Fruit fly (Drosophila melanogaster): ENCODE results near the gene CG32221.
A peak's percentile ranks its signal among the peaks of the same experiment; 100 is the strongest.

CG32221 gene

dm6 chr3L:19872465-19872883, 38.0 kb downstream of the CG32221 start:
- TF ChIP-seq en (GFP tag; optimal IDR thresholded peaks at IDR 0.05) (no peak), Dp (GFP tag; optimal IDR thresholded peaks at IDR 0.05) (no peak), dmrt99B (tag; optimal IDR thresholded peaks at IDR 0.05) (no peak), CG9797 (GFP tag; optimal IDR thresholded peaks at IDR 0.05) (no peak), ci (GFP tag; IDR thresholded peaks at IDR 0.05) (0 out of 3 replicates have a peak, but pooled peaks have one; percentile 35), CG3847 (GFP tag; IDR thresholded peaks at IDR 0.05) (no peak), Nf-YC (tag; optimal IDR thresholded peaks at IDR 0.05) (no peak), Dref (GFP tag; IDR thresholded peaks at IDR 0.05) (0 out of 2 replicates have a peak, but pooled peaks have one; percentile 25), ac (GFP tag; optimal IDR thresholded peaks at IDR 0.05) (no peak), CG31388 (GFP tag; optimal IDR thresholded peaks at IDR 0.05) (no peak), Bgb (GFP tag; IDR thresholded peaks at IDR 0.05; ENCODE audit: partially characterized antibody) (peak; percentile 30; the same call in 1 of the 2 replicates), crol (GFP tag; IDR thresholded peaks at IDR 0.05) (peak; percentile 94), yki (optimal IDR thresholded peaks at IDR 0.05) (no peak), unc-4 (GFP tag; IDR thresholded peaks at IDR 0.05; ENCODE audit: partially characterized antibody) (no peak), exex (tag; optimal IDR thresholded peaks at IDR 0.05) (peak; percentile 80), Sin3A (optimal IDR thresholded peaks at IDR 0.05) (no peak), CG8944 (GFP tag; optimal IDR thresholded peaks at IDR 0.05) (no peak), Dek (tag; optimal IDR thresholded peaks at IDR 0.05) (no peak), ato (GFP tag; IDR thresholded peaks at IDR 0.05; ENCODE audit: partially characterized antibody) (no peak), sc (optimal IDR thresholded peaks at IDR 0.05) (no peak), sc (GFP tag; optimal IDR thresholded peaks at IDR 0.05) (no peak), CG4360 (GFP tag; IDR thresholded peaks at IDR 0.05) (peak; percentile 31; the same call in 1 of the 2 replicates), CG7987 (GFP tag; optimal IDR thresholded peaks at IDR 0.05) (peak; percentile 52), GATAe (GFP tag; conservative IDR thresholded peaks at IDR 0.05) (peak; percentile 58), vnd (GFP tag; IDR thresholded peaks at IDR 0.05; ENCODE audit: partially characterized antibody) (peak; percentile 47; the same call in 2 of the 3 replicates), ems (GFP tag; optimal IDR thresholded peaks at IDR 0.05) (no peak), dan (GFP tag; IDR thresholded peaks at IDR 0.05) (no peak), CkIIα-i1 (GFP tag; IDR thresholded peaks at IDR 0.05) (no peak), ham (GFP tag; IDR thresholded peaks at IDR 0.05) (no peak), CG10267 (tag; optimal IDR thresholded peaks at IDR 0.05) (no peak), pros (GFP tag; optimal IDR thresholded peaks at IDR 0.05) (no peak), CG10565 (GFP tag; optimal IDR thresholded peaks at IDR 0.05) (no peak), Sox100B (GFP tag; optimal IDR thresholded peaks at IDR 0.05) (no peak), bbx (GFP tag; IDR thresholded peaks at IDR 0.05; ENCODE audit: partially characterized antibody) (peak; percentile 15; the same call in 1 of the 2 replicates), cwo (GFP tag; optimal IDR thresholded peaks at IDR 0.05) (peak; percentile 17), lov (optimal IDR thresholded peaks at IDR 0.05) (no peak), lov (GFP tag; IDR thresholded peaks at IDR 0.05) (0 out of 3 replicates have a peak, but pooled peaks have one; percentile 23), CG32532 (GFP tag; IDR thresholded peaks at IDR 0.05) (peak; percentile 19; the same call in 1 of the 2 replicates), Nf-YA (GFP tag; IDR thresholded peaks at IDR 0.05) (no peak), BtbVII (GFP tag; optimal IDR thresholded peaks at IDR 0.05) (no peak), ewg (GFP tag; optimal IDR thresholded peaks at IDR 0.05) (no peak), Sry-β (GFP tag; optimal IDR thresholded peaks at IDR 0.05) (no peak), Opbp (GFP tag; IDR thresholded peaks at IDR 0.05; ENCODE audit: partially characterized antibody) (0 out of 3 replicates have a peak, but pooled peaks have one; percentile 40), CG3407 (GFP tag; optimal IDR thresholded peaks at IDR 0.05) (no peak), CG18011 (GFP tag; optimal IDR thresholded peaks at IDR 0.05) (no peak), CG34376 (GFP tag; optimal IDR thresholded peaks at IDR 0.05) (no peak), CG10543 (GFP tag; optimal IDR thresholded peaks at IDR 0.05) (peak; percentile 71), Vsx1 (GFP tag; optimal IDR thresholded peaks at IDR 0.05) (peak; percentile 94), ttk (GFP tag; IDR thresholded peaks at IDR 0.05) (no peak), kah (GFP tag; optimal IDR thresholded peaks at IDR 0.05) (no peak), CG3838 (GFP tag; optimal IDR thresholded peaks at IDR 0.05) (no peak)
